Worm (Caenorhabditis elegans): ENCODE results near the gene R08A2.5.
A peak's percentile ranks its signal among the peaks of the same experiment; 100 is the strongest.

DNA sequence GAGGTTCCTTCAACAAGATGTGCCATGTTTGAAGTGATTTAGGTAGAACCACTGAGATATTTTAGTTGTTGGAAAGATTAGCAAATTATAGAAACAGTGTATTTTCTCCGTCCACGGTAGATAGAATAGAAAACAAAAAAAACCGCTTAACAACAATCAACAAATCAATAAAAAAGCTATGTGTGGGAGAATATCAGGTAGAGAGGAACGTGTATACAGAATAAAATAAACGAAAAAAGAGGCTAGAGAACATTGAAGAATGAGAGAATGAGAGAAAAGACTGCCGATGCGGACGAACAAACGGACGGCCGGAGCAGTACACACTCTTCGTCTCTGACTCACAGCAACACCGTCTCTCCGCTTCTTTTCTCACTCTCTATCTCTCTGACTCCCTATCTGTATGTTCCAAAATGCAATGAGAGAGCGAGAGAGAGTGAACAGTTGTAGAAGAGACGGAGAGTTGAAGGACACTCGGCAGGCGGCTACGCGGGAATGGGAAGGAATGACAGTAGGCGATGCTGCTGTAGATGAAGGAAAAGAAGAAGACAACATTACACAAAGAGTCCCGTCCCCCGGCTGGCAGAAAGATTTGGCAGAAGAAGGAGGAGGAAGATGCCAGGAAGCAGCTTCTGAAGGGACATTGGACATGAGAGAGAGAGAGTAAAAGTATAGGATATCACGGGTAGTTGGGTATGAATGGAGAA, 15.7 kb upstream of the R08A2.5 start, which contains the start of gene unc-112:
- TF ChIP-seq sea-1 (GFP tag; conservative IDR thresholded peaks at IDR 0.05) (no peak), tbx-37 (GFP tag; conservative IDR thresholded peaks at IDR 0.05) (0 out of 2 replicates have a peak, but pooled peaks have one; percentile 4), ama-1 (optimal IDR thresholded peaks at IDR 0.05) (no peak)

Measured in whole organism, early embryonic.